Worm (Caenorhabditis elegans) whole organism, mixed stage, embryonic: ENCODE measurements around the gene B0432.10.

Experiments used
- M03D4.4 ChIP-seq: sonication (generic microtip); optimal IDR thresholded peaks from 2 replicates; lab custom pipeline; 2017; ENCODE audit warnings: mild to moderate bottlenecking, missing genetic modification characterization, missing compliant biosample characterization
- bed-3 ChIP-seq: fragments of 200-800 bp; sonication (Bioruptor generic); optimal IDR thresholded peaks from 3 replicates; lab custom pipeline; 2018; ENCODE audit warnings: mild to moderate bottlenecking, missing genetic modification characterization, moderate library complexity, missing compliant biosample characterization
- blmp-1 ChIP-seq: fragments of 150-350 bp; optimal IDR thresholded peaks from 2 replicates; lab custom pipeline; 2014; ENCODE audit warnings: missing biosample characterization, missing genetic modification characterization
- ceh-39 ChIP-seq: fragments of 150-350 bp; optimal IDR thresholded peaks from 2 replicates; lab custom pipeline; 2014; ENCODE audit warnings: missing biosample characterization, missing genetic modification characterization
- ceh-43 ChIP-seq: fragments of 200-800 bp; sonication (Bioruptor generic); optimal IDR thresholded peaks from 2 replicates; lab custom pipeline; 2018; ENCODE audit warnings: mild to moderate bottlenecking, missing genetic modification characterization, moderate library complexity, missing compliant biosample characterization
- ces-1 ChIP-seq: fragments of 150-350 bp; optimal IDR thresholded peaks from 2 replicates; lab custom pipeline; 2014; ENCODE audit warnings: missing biosample characterization, missing genetic modification reagents, missing genetic modification characterization
- cnd-1 ChIP-seq: fragments of 200-800 bp; sonication (Bioruptor generic); optimal IDR thresholded peaks from 2 replicates; lab custom pipeline; 2018; ENCODE audit warnings: mild to moderate bottlenecking, missing genetic modification characterization, missing compliant biosample characterization
- drap-1 ChIP-seq: fragments of 200-800 bp; sonication (Bioruptor generic); optimal IDR thresholded peaks from 3 replicates; lab custom pipeline; 2018; ENCODE audit warnings: mild to moderate bottlenecking, missing genetic modification characterization, missing compliant biosample characterization
- elt-1 ChIP-seq: sonication (generic microtip); optimal IDR thresholded peaks from 2 replicates; lab custom pipeline; 2017; ENCODE audit warnings: missing genetic modification characterization, mild to moderate bottlenecking, missing compliant biosample characterization, antibody characterized with exemption, moderate library complexity, borderline replicate concordance; ENCODE audit not compliant: insufficient read depth
- elt-3 ChIP-seq: fragments of 150-350 bp; optimal IDR thresholded peaks from 2 replicates; lab custom pipeline; 2014; ENCODE audit warnings: missing biosample characterization, missing genetic modification characterization
- flh-1 ChIP-seq: fragments of 200-800 bp; sonication (Bioruptor generic); optimal IDR thresholded peaks from 2 replicates; lab custom pipeline; 2018; ENCODE audit warnings: mild to moderate bottlenecking, missing genetic modification characterization, moderate library complexity, missing compliant biosample characterization
- ham-2 ChIP-seq: fragments of 200-800 bp; sonication (Bioruptor generic); optimal IDR thresholded peaks from 2 replicates; lab custom pipeline; 2018; ENCODE audit warnings: mild to moderate bottlenecking, missing genetic modification characterization, missing compliant biosample characterization
- hlh-1 ChIP-seq: fragments of 150-350 bp; optimal IDR thresholded peaks from 2 replicates; lab custom pipeline; 2014; ENCODE audit warnings: missing biosample characterization, missing genetic modification reagents, missing genetic modification characterization
- lin-13 ChIP-seq: fragments of 150-350 bp; optimal IDR thresholded peaks from 2 replicates; lab custom pipeline; 2014; ENCODE audit warnings: missing biosample characterization, missing genetic modification characterization
- lin-32 ChIP-seq: fragments of 200-800 bp; sonication (Bioruptor generic); optimal IDR thresholded peaks from 2 replicates; lab custom pipeline; 2018; ENCODE audit warnings: mild to moderate bottlenecking, missing genetic modification characterization, missing compliant biosample characterization
- lsy-2 ChIP-seq: fragments of 150-350 bp; optimal IDR thresholded peaks from 2 replicates; lab custom pipeline; 2014; ENCODE audit warnings: missing biosample characterization, missing genetic modification characterization
- mab-5 ChIP-seq: fragments of 150-350 bp; optimal IDR thresholded peaks from 2 replicates; lab custom pipeline; 2014; ENCODE audit warnings: missing biosample characterization, missing genetic modification characterization
- mls-2 ChIP-seq: sonication (generic microtip); optimal IDR thresholded peaks from 2 replicates; lab custom pipeline; 2016; ENCODE audit warnings: mild to moderate bottlenecking, missing genetic modification characterization, moderate library complexity, missing compliant biosample characterization
- nhr-12 ChIP-seq: fragments of 150-350 bp; optimal IDR thresholded peaks from 2 replicates; lab custom pipeline; 2014; ENCODE audit warnings: missing biosample characterization, missing genetic modification characterization
- nhr-2 ChIP-seq: fragments of 150-350 bp; optimal IDR thresholded peaks from 2 replicates; lab custom pipeline; 2014; ENCODE audit warnings: missing biosample characterization, missing genetic modification characterization
- nhr-28 ChIP-seq: fragments of 150-350 bp; optimal IDR thresholded peaks from 2 replicates; lab custom pipeline; 2014; ENCODE audit warnings: missing biosample characterization, missing genetic modification characterization
- nhr-76 ChIP-seq: sonication (generic microtip); optimal IDR thresholded peaks from 2 replicates; lab custom pipeline; 2017; ENCODE audit warnings: missing biosample characterization, missing genetic modification characterization
- pha-4 ChIP-seq: fragments of 150-350 bp; optimal IDR thresholded peaks from 2 replicates; lab custom pipeline; 2018; ENCODE audit warnings: missing biosample characterization, missing genetic modification reagents, missing genetic modification characterization
- sem-2 ChIP-seq: fragments of 200-800 bp; sonication (Bioruptor generic); optimal IDR thresholded peaks from 2 replicates; lab custom pipeline; 2018; ENCODE audit warnings: mild to moderate bottlenecking, missing genetic modification characterization, missing compliant biosample characterization
- snpc-4 ChIP-seq: fragments of 150-350 bp; optimal IDR thresholded peaks from 2 replicates; lab custom pipeline; 2014; ENCODE audit warnings: missing biosample characterization, missing genetic modification characterization
- sptf-1 ChIP-seq: sonication (generic microtip); optimal IDR thresholded peaks from 2 replicates; lab custom pipeline; 2017; ENCODE audit warnings: mild to moderate bottlenecking, missing genetic modification characterization, moderate library complexity, missing compliant biosample characterization
- tbx-8 ChIP-seq: fragments of 200-800 bp; sonication (Bioruptor generic); optimal IDR thresholded peaks from 2 replicates; lab custom pipeline; 2018; ENCODE audit warnings: mild to moderate bottlenecking, missing genetic modification characterization, moderate library complexity, missing compliant biosample characterization
- unc-120 ChIP-seq: sonication (generic microtip); optimal IDR thresholded peaks from 2 replicates; lab custom pipeline; 2017; ENCODE audit warnings: missing genetic modification characterization, missing compliant biosample characterization; ENCODE audit not compliant: poor library complexity, severe bottlenecking
- unc-39 ChIP-seq: fragments of 150-350 bp; optimal IDR thresholded peaks from 2 replicates; lab custom pipeline; 2014; ENCODE audit warnings: missing biosample characterization, missing genetic modification characterization
- unc-62 ChIP-seq: fragments of 150-350 bp; optimal IDR thresholded peaks from 2 replicates; lab custom pipeline; 2014; ENCODE audit warnings: missing biosample characterization, missing genetic modification reagents, missing genetic modification characterization
- zip-8 ChIP-seq: fragments of 150-350 bp; optimal IDR thresholded peaks from 2 replicates; lab custom pipeline; 2014; ENCODE audit warnings: missing biosample characterization, missing genetic modification characterization
- ztf-11 ChIP-seq: fragments of 150-350 bp; optimal IDR thresholded peaks from 2 replicates; lab custom pipeline; 2014; ENCODE audit warnings: missing biosample characterization, missing genetic modification characterization

B0432.10 gene

ce11 chrII:288705-289205 is 2.7 kb upstream of the B0432.10 start, which contains the start of gene mrpl-41:
mrpl-41 (plus strand) TSS chrII:288939.
- no peak for TF ChIP-seq ceh-39
- TF ChIP-seq tbx-8 (GFP tag; lab: Kevin White, UChicago) = no peak
- no peak for TF ChIP-seq nhr-28
- TF ChIP-seq ces-1 (GFP tag; lab: Kevin White, UChicago) = no peak
- no peak for TF ChIP-seq ztf-11 (tag; lab: Kevin White, UChicago)
- TF ChIP-seq blmp-1 (tag; lab: Kevin White, UChicago) = no peak
- TF ChIP-seq nhr-12 (tag; lab: Kevin White, UChicago) = no peak
- no peak for TF ChIP-seq mab-5 (tag; lab: Kevin White, UChicago)

ce11 chrII:286551-286724 is 363 bp upstream of the B0432.10 start, which contains the start of gene misc-1:
misc-1 (plus strand) TSS chrII:286625.
- no peak for TF ChIP-seq nhr-28
- no peak for TF ChIP-seq elt-1 (tag; lab: Kevin White, UChicago)
- no peak for TF ChIP-seq blmp-1 (tag; lab: Kevin White, UChicago)
- no peak for TF ChIP-seq drap-1 (GFP tag; lab: Kevin White, UChicago)
- TF ChIP-seq ham-2 (GFP tag; lab: Kevin White, UChicago) = no peak
- TF ChIP-seq unc-62 (GFP tag; lab: Kevin White, UChicago) = no peak
- TF ChIP-seq cnd-1 (tag; lab: Kevin White, UChicago) = no peak
- TF ChIP-seq sem-2 (GFP tag; lab: Kevin White, UChicago) = no peak
- TF ChIP-seq, all 35 proteins: peak for 0

ce11 chrII:283594-283993 is 2.5 kb downstream of the B0432.10 start, which contains the start of gene B0432.9:
B0432.9 (minus strand) TSS chrII:283694.
- TF ChIP-seq snpc-4 (tag; lab: Kevin White, UChicago) = no peak
- TF ChIP-seq mls-2 (tag; lab: Kevin White, UChicago) = no peak
- TF ChIP-seq mab-5 (tag; lab: Kevin White, UChicago) = no peak

ce11 chrII:282483-282882 is 3.6 kb downstream of the B0432.10 start, which contains the start of gene trul-1:
trul-1 (minus strand) TSS chrII:282583.
- TF ChIP-seq lsy-2 (tag; lab: Kevin White, UChicago) = no peak
- TF ChIP-seq zip-8 = peak; percentile 85
- TF ChIP-seq mab-5 (tag; lab: Kevin White, UChicago) = no peak
- TF ChIP-seq elt-1 (tag; lab: Kevin White, UChicago) = no peak
- no peak for TF ChIP-seq lin-32 (GFP tag; lab: Kevin White, UChicago)
- no peak for TF ChIP-seq snpc-4 (tag; lab: Kevin White, UChicago)
- no peak for TF ChIP-seq unc-62 (GFP tag; lab: Kevin White, UChicago)

ce11 chrII:278636-279035 is 7.4 kb downstream of the B0432.10 start, which contains the start of gene B0432.8:
B0432.8 (minus strand) TSS chrII:278736.
- TF ChIP-seq hlh-1 (no peak), zip-8 (peak; percentile 78)

- no peak for TF ChIP-seq unc-39
- no peak for TF ChIP-seq nhr-2 (tag; lab: Kevin White, UChicago)
- no peak for TF ChIP-seq lin-13 (tag; lab: Kevin White, UChicago)
- no peak for TF ChIP-seq M03D4.4 (tag; lab: Kevin White, UChicago)
- TF ChIP-seq unc-120 = no peak
- no peak for TF ChIP-seq ceh-43 (GFP tag; lab: Kevin White, UChicago)
- TF ChIP-seq sptf-1 (tag; lab: Kevin White, UChicago) = no peak
- TF ChIP-seq nhr-12 (tag; lab: Kevin White, UChicago) = no peak
- no peak for TF ChIP-seq hlh-1
- TF ChIP-seq, all 35 proteins: peak for 0
These were observed 12.2 kb downstream of the B0432.10 start, which contains the start of gene B0432.7 for ce11 chrII:273872-274271. B0432.7 (minus strand) TSS chrII:273972.

- TF ChIP-seq mab-5 (tag; lab: Kevin White, UChicago) (no peak), elt-3 (no peak), nhr-12 (tag; lab: Kevin White, UChicago) (no peak), lin-13 (tag; lab: Kevin White, UChicago) (no peak), lsy-2 (tag; lab: Kevin White, UChicago) (no peak), bed-3 (GFP tag; lab: Kevin White, UChicago) (no peak), nhr-76 (tag; lab: Kevin White, UChicago) (no peak), flh-1 (no peak), mls-2 (tag; lab: Kevin White, UChicago) (no peak), zip-8 (no peak), nhr-28 (no peak), blmp-1 (tag; lab: Kevin White, UChicago) (no peak), lin-32 (GFP tag; lab: Kevin White, UChicago) (no peak), pha-4 (no peak)
- TF ChIP-seq, all 35 proteins: peak for 0
These were observed 22.0 kb downstream of the B0432.10 start, which contains the start of gene B0432.14 for ce11 chrII:264053-264452. B0432.14 (plus strand) TSS chrII:264353.
